Fruit fly (Drosophila melanogaster) Kc167 (cell line): Measurements from ENCODE around the gene CG2061.

Source experiments
- Sin3A ChIP-seq: fragments of >200 bp; optimal IDR thresholded peaks from 2 replicates; lab custom pipeline; 2018; ENCODE audit warnings: missing external identifiers
- insv ChIP-seq: fragments of >200 bp; optimal IDR thresholded peaks from 3 replicates; lab custom pipeline; 2018; ENCODE audit warnings: missing external identifiers
- psq ChIP-seq: fragments of >200 bp; optimal IDR thresholded peaks from 2 replicates; lab custom pipeline; 2017; ENCODE audit warnings: missing external identifiers
- ttk ChIP-seq: sonication (Bioruptor generic); optimal IDR thresholded peaks from 2 replicates; lab custom pipeline; 2017; ENCODE audit warnings: missing external identifiers

- no peak for TF ChIP-seq insv (lab: Kevin White, UChicago)
- TF ChIP-seq ttk: no peak
- no peak for TF ChIP-seq psq (lab: Kevin White, UChicago)
- TF ChIP-seq Sin3A (lab: Kevin White, UChicago): no peak
Measured at dm6 chrX:11087384-11087783, 4.9 kb upstream of the CG2061 start.
